Worm (Caenorhabditis elegans) whole organism, L4/young adult: ENCODE measurements around the gene lip-1.
A peak's percentile ranks its signal among the peaks of the same experiment; 100 is the strongest.

Experiments used
- W03F9.2 ChIP-seq: fragments of 150-350 bp; optimal IDR thresholded peaks from 2 replicates; lab custom pipeline; 2014; ENCODE audit warnings: missing biosample characterization, missing genetic modification characterization
- dao-5 ChIP-seq: sonication (generic microtip); optimal IDR thresholded peaks from 2 replicates; lab custom pipeline; 2016; ENCODE audit warnings: missing genotype, missing genetic modification characterization, moderate library complexity, missing compliant biosample characterization
- him-1 ChIP-seq: sonication (generic microtip); optimal IDR thresholded peaks from 2 replicates; lab custom pipeline; 2016; ENCODE audit warnings: missing genotype, missing genetic modification reagents, missing genetic modification characterization, missing compliant biosample characterization

lip-1 gene

ce11 chrIV:6878912-6879554 is 36.3 kb downstream of the lip-1 start:
- no peak for TF ChIP-seq dao-5 (tag; lab: Kevin White, UChicago)
- TF ChIP-seq him-1 (tag; lab: Kevin White, UChicago), result peak; percentile 70

ce11 chrIV:6879666-6880210 is 37.0 kb downstream of the lip-1 start:
- TF ChIP-seq dao-5 (tag; lab: Kevin White, UChicago), result no peak

ce11 chrIV:6880415-6880814 is 37.7 kb downstream of the lip-1 start:
- TF ChIP-seq W03F9.2 (tag; lab: Kevin White, UChicago), result peak; percentile 23
- TF ChIP-seq him-1 (tag; lab: Kevin White, UChicago), result no peak

ce11 chrIV:6881183-6881582 is 38.4 kb downstream of the lip-1 start:
- TF ChIP-seq dao-5 (tag; lab: Kevin White, UChicago) (no peak), W03F9.2 (tag; lab: Kevin White, UChicago) (no peak), him-1 (tag; lab: Kevin White, UChicago) (peak; percentile 13)

ce11 chrIV:6883342-6883741 is 40.6 kb downstream of the lip-1 start, which contains the start of gene tre-2:
Gene tre-2, minus strand, starts transcription at chrIV:6883442.
- TF ChIP-seq dao-5 (tag; lab: Kevin White, UChicago) (no peak), W03F9.2 (tag; lab: Kevin White, UChicago) (no peak), him-1 (tag; lab: Kevin White, UChicago) (no peak)

ce11 chrIV:6887601-6888099 is 44.9 kb downstream of the lip-1 start, which contains the start of the genes T05A12.3 and T05A12.4:
Gene T05A12.3, minus strand, starts transcription at chrIV:6887651.
Gene T05A12.4, plus strand, starts transcription at chrIV:6887948.
- TF ChIP-seq W03F9.2 (tag; lab: Kevin White, UChicago) (no peak), him-1 (tag; lab: Kevin White, UChicago) (no peak), dao-5 (tag; lab: Kevin White, UChicago) (no peak)
